Fruit fly (Drosophila melanogaster) whole organism, embryonic: Measurements from ENCODE around the gene CG46462.

ENCODE experiments used
- B-H1 ChIP-seq: fragments of 200-800 bp; sonication (Bioruptor generic); IDR thresholded peaks from 3 replicates; pipeline ENCODE4 v1.3.6; 2022; ENCODE audit warnings: missing biosample characterization, missing genetic modification characterization
- CG11398 ChIP-seq: fragments of 200-800 bp; sonication (Bioruptor generic); optimal IDR thresholded peaks from 2 replicates; lab custom pipeline; 2016; ENCODE audit warnings: missing biosample characterization, missing genetic modification characterization
- CG11456 ChIP-seq: fragments of 200-800 bp; sonication (Bioruptor generic); IDR thresholded peaks from 3 replicates; pipeline ENCODE4 v1.3.6; 2022; ENCODE audit warnings: missing biosample characterization, missing genetic modification characterization
- CG12391 ChIP-seq: fragments of 200-800 bp; sonication (Bioruptor generic); optimal IDR thresholded peaks from 3 replicates; lab custom pipeline; 2018; ENCODE audit warnings: missing biosample characterization, mild to moderate bottlenecking, missing genetic modification characterization, moderate library complexity
- CG13296 ChIP-seq: fragments of 200-800 bp; sonication (Bioruptor generic); optimal IDR thresholded peaks from 3 replicates; lab custom pipeline; 2018; ENCODE audit warnings: missing biosample characterization, mild to moderate bottlenecking, missing genetic modification characterization
- CG14965 ChIP-seq: fragments of 200-800 bp; sonication (Bioruptor generic); optimal IDR thresholded peaks from 2 replicates; lab custom pipeline; 2016; ENCODE audit warnings: missing biosample characterization, missing genetic modification characterization, borderline replicate concordance
- CG15011 ChIP-seq: fragments of 200-800 bp; sonication (Bioruptor generic); optimal IDR thresholded peaks from 3 replicates; lab custom pipeline; 2018; ENCODE audit warnings: missing biosample characterization, mild to moderate bottlenecking, missing genetic modification characterization
- CG15073 ChIP-seq: fragments of 200-800 bp; sonication (Bioruptor generic); optimal IDR thresholded peaks from 2 replicates; lab custom pipeline; 2016; ENCODE audit warnings: missing biosample characterization, missing genetic modification characterization
- CG16813 ChIP-seq: fragments of 200-800 bp; sonication (Bioruptor generic); IDR thresholded peaks from 3 replicates; pipeline ENCODE4 v1.3.6; 2022; ENCODE audit warnings: missing biosample characterization, missing genetic modification characterization; ENCODE audit not compliant: partially characterized antibody
- CG17186 ChIP-seq: fragments of 200-800 bp; sonication (Bioruptor generic); optimal IDR thresholded peaks from 3 replicates; lab custom pipeline; 2017; ENCODE audit warnings: missing biosample characterization, missing genetic modification reagents, missing genetic modification characterization
- CG17612 ChIP-seq: fragments of 200-800 bp; sonication (Bioruptor generic); IDR thresholded peaks from 2 replicates; pipeline ENCODE4 v1.3.6; 2022; ENCODE audit warnings: missing biosample characterization, missing genetic modification characterization
- CG17829 ChIP-seq: fragments of 200-800 bp; optimal IDR thresholded peaks from 2 replicates; lab custom pipeline; 2019; ENCODE audit warnings: missing biosample characterization, mild to moderate bottlenecking, missing genetic modification characterization, moderate library complexity
- CG2202 ChIP-seq: fragments of 200-800 bp; sonication (Bioruptor generic); optimal IDR thresholded peaks from 2 replicates; lab custom pipeline; 2018; ENCODE audit warnings: missing biosample characterization, mild to moderate bottlenecking, missing genetic modification characterization
- CG2712 ChIP-seq: fragments of 200-800 bp; optimal IDR thresholded peaks from 3 replicates; lab custom pipeline; 2019; ENCODE audit warnings: missing biosample characterization, mild to moderate bottlenecking, missing genetic modification characterization, moderate library complexity
- CG32532 ChIP-seq: fragments of 200-800 bp; sonication (Bioruptor generic); IDR thresholded peaks from 2 replicates; pipeline ENCODE4 v1.3.6; 2022; ENCODE audit warnings: missing biosample characterization, missing genetic modification characterization
- D19A ChIP-seq: fragments of 200-800 bp; optimal IDR thresholded peaks from 3 replicates; lab custom pipeline; 2019; ENCODE audit warnings: missing biosample characterization, mild to moderate bottlenecking, missing genetic modification characterization, moderate library complexity
- E2f2 ChIP-seq: fragments of 200-800 bp; sonication (Bioruptor generic); IDR thresholded peaks from 2 replicates; pipeline ENCODE4 v1.3.6; 2022; ENCODE audit warnings: missing biosample characterization, missing genetic modification characterization
- Gug ChIP-seq: fragments of 200-800 bp; sonication (Bioruptor generic); IDR thresholded peaks from 4 replicates; pipeline ENCODE4 v1.3.6; 2022; ENCODE audit warnings: missing biosample characterization, missing genetic modification characterization
- H15 ChIP-seq: fragments of 200-800 bp; sonication (Bioruptor generic); IDR thresholded peaks from 3 replicates; pipeline ENCODE4 v1.3.6; 2022; ENCODE audit warnings: missing biosample characterization, missing genetic modification characterization
- HLHmδ ChIP-seq: fragments of 200-800 bp; sonication (Bioruptor generic); optimal IDR thresholded peaks from 2 replicates; lab custom pipeline; 2018; ENCODE audit warnings: missing biosample characterization, mild to moderate bottlenecking, missing genetic modification characterization, moderate library complexity
- Hmr ChIP-seq: fragments of 200-800 bp; sonication (Bioruptor generic); optimal IDR thresholded peaks from 3 replicates; lab custom pipeline; 2017; ENCODE audit warnings: mild to moderate bottlenecking, missing biosample characterization, missing genetic modification reagents, missing genetic modification characterization
- Hr39 ChIP-seq: fragments of >200 bp; optimal IDR thresholded peaks from 2 replicates; lab custom pipeline; 2017
- Nf-YA ChIP-seq: fragments of 200-800 bp; sonication (Bioruptor generic); IDR thresholded peaks from 2 replicates; pipeline ENCODE4 v1.3.6; 2022; ENCODE audit warnings: missing biosample characterization, missing genetic modification characterization
- NfI ChIP-seq: fragments of 200-800 bp; sonication (Bioruptor generic); optimal IDR thresholded peaks from 3 replicates; lab custom pipeline; 2018; ENCODE audit warnings: missing biosample characterization, mild to moderate bottlenecking, missing genetic modification characterization, moderate library complexity
- Oli ChIP-seq: fragments of 200-800 bp; sonication (Bioruptor generic); optimal IDR thresholded peaks from 2 replicates; lab custom pipeline; 2018; ENCODE audit warnings: missing biosample characterization, mild to moderate bottlenecking, missing genetic modification characterization, moderate library complexity
- Six4 ChIP-seq: fragments of 200-800 bp; sonication (Bioruptor generic); optimal IDR thresholded peaks from 2 replicates; lab custom pipeline; 2016; ENCODE audit warnings: missing biosample characterization, missing genetic modification characterization
- Sox102F ChIP-seq: fragments of 200-800 bp; sonication (Bioruptor generic); optimal IDR thresholded peaks from 2 replicates; lab custom pipeline; 2018; ENCODE audit warnings: missing biosample characterization, mild to moderate bottlenecking, missing genetic modification characterization, moderate library complexity
- Sry-δ ChIP-seq: fragments of 200-800 bp; sonication (Bioruptor generic); optimal IDR thresholded peaks from 2 replicates; lab custom pipeline; 2016; ENCODE audit warnings: missing biosample characterization, missing genetic modification characterization
- Xrp1 ChIP-seq: fragments of 200-800 bp; sonication (Bioruptor generic); IDR thresholded peaks from 2 replicates; pipeline ENCODE4 v1.3.6; 2022; ENCODE audit warnings: missing biosample characterization, missing genetic modification characterization
- ato ChIP-seq: fragments of 200-800 bp; sonication (Bioruptor generic); IDR thresholded peaks from 2 replicates; pipeline ENCODE4 v1.3.6; 2022; ENCODE audit warnings: missing biosample characterization, missing genetic modification characterization; ENCODE audit not compliant: partially characterized antibody
- az2 ChIP-seq: fragments of 200-800 bp; sonication (Bioruptor generic); optimal IDR thresholded peaks from 3 replicates; lab custom pipeline; 2016; ENCODE audit warnings: missing biosample characterization, missing genetic modification characterization
- bab2 ChIP-seq: fragments of 200-800 bp; sonication (Bioruptor generic); optimal IDR thresholded peaks from 2 replicates; lab custom pipeline; 2016; ENCODE audit warnings: missing biosample characterization, missing genetic modification characterization
- dmrt99B ChIP-seq: fragments of 200-800 bp; sonication (Bioruptor generic); optimal IDR thresholded peaks from 2 replicates; lab custom pipeline; 2018; ENCODE audit warnings: missing biosample characterization, mild to moderate bottlenecking, missing genetic modification characterization, moderate library complexity
- en ChIP-seq: fragments of 200-800 bp; sonication (Bioruptor generic); optimal IDR thresholded peaks from 2 replicates; lab custom pipeline; 2016; ENCODE audit warnings: missing biosample characterization, missing genetic modification characterization
- gcm ChIP-seq: fragments of 200-800 bp; sonication (Bioruptor generic); optimal IDR thresholded peaks from 2 replicates; lab custom pipeline; 2019; ENCODE audit warnings: missing biosample characterization, mild to moderate bottlenecking, missing genetic modification characterization, moderate library complexity
- hkb ChIP-seq, 2 experiments: fragments of 200-800 bp in 1 of 2; fragments of >200 bp in 1 of 2; sonication (Bioruptor generic) in 1 of 2; IDR thresholded peaks in 1 of 2; optimal IDR thresholded peaks in 1 of 2; 2 replicates each; pipeline versions ENCODE4 v1.3.6 to Lab custom; 2017 to 2022; ENCODE audit warnings: missing biosample characterization in 1 of 2, missing genetic modification characterization in 1 of 2
- seq ChIP-seq: fragments of 200-800 bp; sonication (Bioruptor generic); IDR thresholded peaks from 2 replicates; pipeline ENCODE4 v1.3.6; 2022; ENCODE audit warnings: missing biosample characterization, missing genetic modification characterization
- sisA ChIP-seq: fragments of 200-800 bp; sonication (Bioruptor generic); IDR thresholded peaks from 2 replicates; pipeline ENCODE4 v1.3.6; 2022; ENCODE audit warnings: missing biosample characterization, missing genetic modification characterization
- sna ChIP-seq: fragments of 200-800 bp; sonication (Bioruptor generic); IDR thresholded peaks from 2 replicates; pipeline ENCODE4 v1.3.6; 2022; ENCODE audit warnings: missing biosample characterization, missing genetic modification characterization; ENCODE audit not compliant: partially characterized antibody
- sob ChIP-seq: fragments of 200-800 bp; sonication (Bioruptor generic); IDR thresholded peaks from 2 replicates; pipeline ENCODE4 v1.3.6; 2022; ENCODE audit warnings: missing biosample characterization, missing genetic modification characterization
- stc ChIP-seq: fragments of 200-800 bp; sonication (Bioruptor generic); IDR thresholded peaks from 2 replicates; pipeline ENCODE4 v1.3.6; 2022; ENCODE audit warnings: missing biosample characterization, missing genetic modification characterization
- stwl ChIP-seq: fragments of 200-800 bp; sonication (Bioruptor generic); optimal IDR thresholded peaks from 3 replicates; lab custom pipeline; 2018; ENCODE audit warnings: missing biosample characterization, mild to moderate bottlenecking, missing genetic modification characterization, moderate library complexity
- toy ChIP-seq: fragments of 200-800 bp; sonication (Bioruptor generic); IDR thresholded peaks from 2 replicates; pipeline ENCODE4 v1.3.6; 2022; ENCODE audit warnings: missing biosample characterization, missing genetic modification characterization
- wdn ChIP-seq: fragments of 200-800 bp; sonication (Bioruptor generic); IDR thresholded peaks from 2 replicates; pipeline ENCODE4 v1.3.6; 2022; ENCODE audit warnings: missing biosample characterization, missing genetic modification characterization
- wor ChIP-seq: fragments of 200-800 bp; sonication (Bioruptor generic); IDR thresholded peaks from 2 replicates; pipeline ENCODE4 v1.3.6; 2022; ENCODE audit warnings: missing biosample characterization, missing genetic modification characterization
- z ChIP-seq: fragments of 200-800 bp; sonication (Bioruptor generic); IDR thresholded peaks from 3 replicates; pipeline ENCODE4 v1.3.6; 2022; ENCODE audit warnings: missing biosample characterization, missing genetic modification characterization
- zfh1 ChIP-seq: fragments of 200-800 bp; sonication (Bioruptor generic); IDR thresholded peaks from 3 replicates; pipeline ENCODE4 v1.3.6; 2022; ENCODE audit warnings: missing biosample characterization, missing genetic modification characterization
- zfh2 ChIP-seq: fragments of 200-800 bp; sonication (Bioruptor generic); optimal IDR thresholded peaks from 2 replicates; lab custom pipeline; 2016; ENCODE audit warnings: missing biosample characterization, missing genetic modification characterization

The CG46462 gene

DNA sequence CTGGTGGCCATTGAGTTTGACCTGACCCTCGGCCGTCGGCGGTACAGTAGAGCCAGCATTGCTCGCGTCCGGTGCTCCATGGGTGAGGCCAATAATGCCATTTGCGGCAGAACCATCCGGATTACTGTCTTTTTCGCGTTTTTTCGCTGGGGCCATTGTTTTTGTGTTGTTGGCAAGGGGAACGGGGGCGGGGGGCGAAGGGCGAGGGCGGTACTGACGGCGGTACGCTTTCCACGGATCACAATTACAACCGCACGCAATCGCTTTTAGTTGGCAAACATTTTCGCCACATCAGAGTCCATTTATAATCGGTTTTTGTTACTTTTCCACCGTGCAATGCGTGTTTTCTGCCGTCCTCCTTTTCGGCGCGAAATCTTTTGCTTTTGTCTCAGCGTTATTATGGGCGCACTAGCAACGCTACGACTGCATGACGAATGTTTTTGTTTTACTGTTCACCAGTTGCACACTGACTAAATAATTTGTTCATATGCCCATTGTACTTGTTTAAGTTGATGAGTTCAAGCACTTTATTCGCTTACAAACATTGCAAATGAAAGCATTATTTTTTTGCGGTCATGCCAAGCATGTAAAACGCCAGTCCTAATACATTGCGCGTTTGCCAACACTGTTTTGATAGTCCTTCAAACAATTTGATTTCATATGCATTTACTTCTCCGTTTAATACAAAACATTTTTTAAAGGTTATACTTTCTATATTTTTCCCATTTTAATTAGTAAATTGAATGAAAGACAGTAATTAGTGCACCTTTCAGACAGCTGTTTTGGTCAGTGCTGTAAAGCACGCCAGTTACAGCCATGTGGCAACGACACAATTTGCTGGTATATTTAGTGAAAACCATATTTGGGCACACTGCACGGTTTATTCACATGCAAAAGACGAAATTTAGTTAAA, 8.4 kb upstream of the CG46462 start, which contains the start of gene Pfdn6 (continued):
- TF ChIP-seq toy (GFP tag; lab: Robert Waterston, UW): no peak
- TF ChIP-seq wdn (GFP tag; lab: Robert Waterston, UW): no peak; the same call in none of the 2 replicates
- TF ChIP-seq seq (GFP tag; lab: Robert Waterston, UW): peak; percentile 57; the same call in 1 of the 2 replicates
- TF ChIP-seq zfh2 (GFP tag; lab: Kevin White, UChicago): peak; percentile 92
- peak; percentile 91 for TF ChIP-seq hkb (optimal IDR thresholded peaks at IDR 0.05; lab: Kevin White, UChicago)
- no peak for TF ChIP-seq hkb (GFP tag; IDR thresholded peaks at IDR 0.05; lab: Robert Waterston, UW)
- TF ChIP-seq CG12391 (tag; lab: Kevin White, UChicago): peak; percentile 80
- TF ChIP-seq B-H1 (GFP tag; lab: Robert Waterston, UW): peak; percentile 41; the same call in 1 of the 3 replicates
- TF ChIP-seq CG11456 (GFP tag; lab: Robert Waterston, UW): peak; percentile 50; the same call in 1 of the 3 replicates
- peak; percentile 67 for TF ChIP-seq bab2 (GFP tag; lab: Kevin White, UChicago)
- TF ChIP-seq CG17186 (GFP tag; lab: Kevin White, UChicago): peak; percentile 60
- 0 out of 2 replicates have a peak, but pooled peaks have one; percentile 11 for TF ChIP-seq Nf-YA (GFP tag; lab: Robert Waterston, UW)
- peak; percentile 75 for TF ChIP-seq Hmr (GFP tag; lab: Kevin White, UChicago)
- TF ChIP-seq CG15073 (GFP tag; lab: Kevin White, UChicago): no peak
- TF ChIP-seq sisA: peak; percentile 91
- peak; percentile 88 for TF ChIP-seq Sox102F (GFP tag; lab: Kevin White, UChicago)
- peak; percentile 39 for TF ChIP-seq E2f2 (GFP tag; lab: Robert Waterston, UW)
- TF ChIP-seq CG16813 (GFP tag; lab: Robert Waterston, UW): peak; percentile 64
- peak; percentile 90 for TF ChIP-seq sob (GFP tag; lab: Robert Waterston, UW)
- peak; percentile 25 for TF ChIP-seq CG2202 (tag; lab: Kevin White, UChicago)
- no peak for TF ChIP-seq CG14965
- TF ChIP-seq H15: peak; percentile 57; the same call in 1 of the 3 replicates
- 0 out of 2 replicates have a peak, but pooled peaks have one; percentile 10 for TF ChIP-seq stc
- no peak for TF ChIP-seq Hr39
- TF ChIP-seq en (GFP tag; lab: Kevin White, UChicago): peak; percentile 9
- peak; percentile 86 for TF ChIP-seq stwl (tag; lab: Kevin White, UChicago)
- TF ChIP-seq az2 (GFP tag; lab: Kevin White, UChicago): peak; percentile 64
- TF ChIP-seq HLHmδ: no peak
- TF ChIP-seq sna (GFP tag; lab: Robert Waterston, UW): peak; percentile 72
- TF ChIP-seq wor (GFP tag; lab: Robert Waterston, UW): peak; percentile 87
- TF ChIP-seq Six4 (GFP tag; lab: Kevin White, UChicago): peak; percentile 55
- no peak for TF ChIP-seq CG15011 (GFP tag; lab: Kevin White, UChicago)
- TF ChIP-seq CG11398 (GFP tag; lab: Kevin White, UChicago): peak; percentile 29
- no peak for TF ChIP-seq D19A (tag; lab: Kevin White, UChicago)
- peak; percentile 77 for TF ChIP-seq CG2712 (tag; lab: Kevin White, UChicago)
- TF ChIP-seq CG13296 (GFP tag; lab: Kevin White, UChicago): no peak
- TF ChIP-seq Sry-δ (GFP tag; lab: Kevin White, UChicago): peak; percentile 20
- peak; percentile 67 for TF ChIP-seq CG17829 (tag; lab: Kevin White, UChicago)
- TF ChIP-seq NfI (GFP tag; lab: Kevin White, UChicago): peak; percentile 80
- TF ChIP-seq dmrt99B (tag; lab: Kevin White, UChicago): no peak
- no peak for TF ChIP-seq CG17612 (GFP tag; lab: Robert Waterston, UW)
- TF ChIP-seq Gug (GFP tag; lab: Robert Waterston, UW): no peak
- no peak for TF ChIP-seq Oli (tag; lab: Kevin White, UChicago)
- peak; percentile 30; the same call in 2 of the 3 replicates for TF ChIP-seq zfh1 (GFP tag; lab: Robert Waterston, UW)
- TF ChIP-seq Xrp1 (GFP tag; lab: Robert Waterston, UW): peak; percentile 82
- peak; percentile 54 for TF ChIP-seq ato (GFP tag; lab: Robert Waterston, UW)
- peak; percentile 7 for TF ChIP-seq gcm (GFP tag; lab: Kevin White, UChicago)
- TF ChIP-seq CG32532 (GFP tag; lab: Robert Waterston, UW): peak; percentile 78
- no peak for TF ChIP-seq z (GFP tag; lab: Robert Waterston, UW)
